Worm (Caenorhabditis elegans): Measurements from ENCODE around the gene C48A7.16.

DNA sequence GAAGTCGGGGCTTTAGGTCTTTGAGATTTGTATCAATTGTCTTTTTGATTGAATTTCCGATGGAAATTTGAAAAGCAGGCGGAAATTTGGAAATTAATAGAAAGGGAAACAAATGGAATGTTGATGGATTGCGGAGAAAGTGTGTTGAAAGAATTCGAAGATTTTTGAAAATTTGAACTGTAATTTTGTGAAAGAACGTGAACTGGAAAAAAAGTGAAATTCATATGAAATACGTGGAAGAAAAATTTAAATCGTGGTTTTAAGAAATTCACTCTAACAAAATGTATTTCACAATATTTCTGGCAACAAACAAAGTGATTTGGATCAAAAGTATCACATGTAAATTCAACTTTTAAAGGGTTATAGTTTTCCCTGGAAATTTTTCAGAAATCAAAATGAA lies 40.7 kb downstream of the C48A7.16 start, which contains the start of gene B0496.1:
- TF ChIP-seq nhr-10 (tag; optimal IDR thresholded peaks at IDR 0.05) (no peak), lin-39 (tag; optimal IDR thresholded peaks at IDR 0.05) (no peak), zag-1 (tag; optimal IDR thresholded peaks at IDR 0.05) (no peak), ama-1 (optimal IDR thresholded peaks at IDR 0.05) (no peak)
